Worm (Caenorhabditis elegans) whole organism, L4 larva: ENCODE data around the gene T24E12.2.

Source experiments
- nhr-77 ChIP-seq: fragments of 150-350 bp; optimal IDR thresholded peaks from 2 replicates; lab custom pipeline; 2014; ENCODE audit warnings: missing biosample characterization, missing genetic modification characterization
- saeg-2 ChIP-seq: fragments of 200-800 bp; sonication (Bioruptor generic); IDR thresholded peaks from 2 replicates; pipeline ENCODE4 v1.3.6; 2022; ENCODE audit warnings: missing genetic modification reagents, missing genetic modification characterization, missing compliant biosample characterization
- tag-97 ChIP-seq: fragments of 200-800 bp; sonication (Bioruptor generic); IDR thresholded peaks from 2 replicates; pipeline ENCODE4 v1.3.6; 2022; ENCODE audit warnings: missing genetic modification characterization, missing compliant biosample characterization
- unc-130 ChIP-seq: sonication (generic microtip); optimal IDR thresholded peaks from 2 replicates; lab custom pipeline; 2016; ENCODE audit warnings: missing genetic modification reagents, missing genetic modification characterization, missing compliant biosample characterization

DNA sequence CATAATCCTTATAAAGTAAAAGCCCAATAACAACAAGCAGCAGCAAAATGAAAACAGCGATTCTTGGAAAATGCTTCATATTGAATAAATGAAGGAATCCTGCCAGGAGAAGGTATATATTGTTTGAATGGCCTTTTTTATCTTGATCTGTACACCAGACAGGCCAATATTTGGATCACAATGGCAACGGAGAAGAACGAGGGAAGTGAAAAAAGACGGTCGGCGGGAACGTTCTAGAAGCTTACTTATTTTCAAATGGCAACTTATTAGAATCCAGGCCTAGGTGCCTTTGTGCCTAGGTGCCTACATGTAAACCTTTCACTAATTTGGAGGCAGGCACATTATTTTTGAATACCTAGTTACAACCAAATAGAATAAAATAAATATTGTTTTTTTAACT, 45.1 kb downstream of the T24E12.2 start, which contains the start of gene F54D10.8:
- TF ChIP-seq unc-130 (no peak), saeg-2 (GFP tag; lab: Robert Waterston, UW) (no peak), nhr-77 (no peak), tag-97 (no peak)
